Worm (Caenorhabditis elegans): ENCODE data around the gene F55G11.2.

ce11 chrIV:12973336-12973735 is 4.2 kb upstream of the F55G11.2 start, which contains the start of gene F55G11.4:
- no peak for TF ChIP-seq ama-1 (optimal IDR thresholded peaks at IDR 0.05)
- no peak for TF ChIP-seq sea-1 (GFP tag; conservative IDR thresholded peaks at IDR 0.05)
- no peak for TF ChIP-seq aly-1 (tag; optimal IDR thresholded peaks at IDR 0.05)
- no peak for TF ChIP-seq tbx-37 (GFP tag; conservative IDR thresholded peaks at IDR 0.05)
- no peak for TF ChIP-seq ceh-13 (GFP tag; optimal IDR thresholded peaks at IDR 0.05)
- no peak for TF ChIP-seq B0310.2 (tag; optimal IDR thresholded peaks at IDR 0.05)

Data from whole organism, early embryonic.